Worm (Caenorhabditis elegans): ENCODE measurements around the gene ule-4.

DNA sequence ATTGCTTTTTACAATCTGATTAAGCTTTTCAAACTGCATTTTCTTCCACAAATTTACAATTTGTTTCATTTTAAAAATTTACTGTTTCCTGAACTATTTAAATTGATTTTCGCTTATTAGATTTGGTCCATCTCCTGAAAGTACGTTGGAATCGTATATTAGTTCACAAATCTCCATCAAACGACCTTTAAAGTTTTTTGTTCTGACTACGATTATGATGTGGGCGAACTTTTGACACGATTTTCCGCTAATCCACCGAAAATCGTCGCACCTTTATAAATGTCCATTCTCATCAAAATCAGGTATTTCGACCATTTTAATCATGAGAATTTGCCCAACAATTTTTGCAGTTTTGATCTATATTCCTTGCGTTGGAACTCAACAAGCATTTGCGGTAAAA, 23.9 kb downstream of the ule-4 start, which contains the start of gene C08F11.1:
- TF ChIP-seq skn-1 (tag; optimal IDR thresholded peaks at IDR 0.05): no peak
- TF ChIP-seq fkh-8 (tag; optimal IDR thresholded peaks at IDR 0.05): no peak
- no peak for TF ChIP-seq tbx-2 (tag; optimal IDR thresholded peaks at IDR 0.05)
- no peak for TF ChIP-seq mep-1 (tag; optimal IDR thresholded peaks at IDR 0.05)
- TF ChIP-seq pax-3 (tag; optimal IDR thresholded peaks at IDR 0.05): no peak
- TF ChIP-seq aha-1 (tag; optimal IDR thresholded peaks at IDR 0.05): no peak
- no peak for TF ChIP-seq elt-3 (tag; optimal IDR thresholded peaks at IDR 0.05)
- TF ChIP-seq unc-130 (tag; optimal IDR thresholded peaks at IDR 0.05): no peak
- TF ChIP-seq alr-1 (tag; optimal IDR thresholded peaks at IDR 0.05; ENCODE audit: borderline replicate concordance): no peak
- no peak for TF ChIP-seq hpl-2 (GFP tag; optimal IDR thresholded peaks at IDR 0.05)
- TF ChIP-seq nhr-12 (tag; optimal IDR thresholded peaks at IDR 0.05): no peak
- TF ChIP-seq pqm-1 (tag; optimal IDR thresholded peaks at IDR 0.05): no peak
- TF ChIP-seq egl-27 (tag; optimal IDR thresholded peaks at IDR 0.05): no peak
- no peak for TF ChIP-seq sptf-1 (tag; optimal IDR thresholded peaks at IDR 0.05)
